Fruit fly (Drosophila melanogaster): ENCODE measurements around the gene Surf4.

dm6 chr3R:15393206-15393805, 47.3 kb upstream of the Surf4 start:
- TF ChIP-seq psq (optimal IDR thresholded peaks at IDR 0.05) (no peak), h (optimal IDR thresholded peaks at IDR 0.05) (no peak), insv (optimal IDR thresholded peaks at IDR 0.05) (no peak), Sin3A (optimal IDR thresholded peaks at IDR 0.05) (no peak), Myc (optimal IDR thresholded peaks at IDR 0.05) (no peak)
